Fruit fly (Drosophila melanogaster) whole organism, prepupa: ENCODE measurements around the gene CG11791.

Source experiments
- Blimp-1 ChIP-seq: fragments of 200-800 bp; sonication (Bioruptor generic); optimal IDR thresholded peaks from 3 replicates; lab custom pipeline; 2017; ENCODE audit warnings: missing biosample characterization, missing genetic modification characterization, mild to moderate bottlenecking, moderate library complexity, missing genetic modification reagents
- CG10631 ChIP-seq: fragments of 200-800 bp; sonication (Bioruptor generic); optimal IDR thresholded peaks from 2 replicates; lab custom pipeline; 2016; ENCODE audit warnings: missing biosample characterization, missing genetic modification characterization
- CG10669 ChIP-seq: fragments of 200-800 bp; sonication (Bioruptor generic); optimal IDR thresholded peaks from 3 replicates; lab custom pipeline; 2018; ENCODE audit warnings: missing biosample characterization, mild to moderate bottlenecking, missing genetic modification characterization, moderate library complexity
- CG11294 ChIP-seq: fragments of 200-800 bp; sonication (Bioruptor generic); IDR thresholded peaks from 2 replicates; pipeline ENCODE4 v1.3.6; 2022; ENCODE audit warnings: missing biosample characterization, missing genetic modification characterization
- CG11762 ChIP-seq: fragments of 200-800 bp; sonication (Bioruptor generic); optimal IDR thresholded peaks from 3 replicates; lab custom pipeline; 2016; ENCODE audit warnings: missing biosample characterization, missing genetic modification characterization; ENCODE audit not compliant: insufficient read depth
- CG11902 ChIP-seq: fragments of 200-800 bp; sonication (Bioruptor generic); optimal IDR thresholded peaks from 3 replicates; lab custom pipeline; 2016; ENCODE audit warnings: missing biosample characterization, missing genetic modification characterization
- CG15336 ChIP-seq: fragments of 200-800 bp; sonication (Bioruptor generic); IDR thresholded peaks from 2 replicates; pipeline ENCODE4 v1.3.6; 2022; ENCODE audit warnings: missing biosample characterization, missing genetic modification characterization
- CG16779 ChIP-seq: fragments of 200-800 bp; sonication (Bioruptor generic); optimal IDR thresholded peaks from 3 replicates; lab custom pipeline; 2017; ENCODE audit warnings: missing biosample characterization, mild to moderate bottlenecking, missing genetic modification characterization
- CG3032 ChIP-seq: fragments of 200-800 bp; optimal IDR thresholded peaks from 2 replicates; lab custom pipeline; 2019; ENCODE audit warnings: missing biosample characterization, mild to moderate bottlenecking, missing genetic modification characterization, moderate library complexity
- CG31627 ChIP-seq: fragments of 200-800 bp; sonication (Bioruptor generic); optimal IDR thresholded peaks from 3 replicates; lab custom pipeline; 2016; ENCODE audit warnings: missing biosample characterization, missing genetic modification characterization
- CG32006 ChIP-seq: fragments of 200-800 bp; sonication (Bioruptor generic); optimal IDR thresholded peaks from 3 replicates; lab custom pipeline; 2017; ENCODE audit warnings: missing biosample characterization, mild to moderate bottlenecking, missing genetic modification characterization
- CG34406 ChIP-seq: fragments of 200-800 bp; sonication (Bioruptor generic); optimal IDR thresholded peaks from 3 replicates; lab custom pipeline; 2016; ENCODE audit warnings: missing biosample characterization, missing genetic modification characterization
- CG3919 ChIP-seq: fragments of 200-800 bp; sonication (Bioruptor generic); optimal IDR thresholded peaks from 3 replicates; lab custom pipeline; 2016; ENCODE audit warnings: missing biosample characterization, missing genetic modification characterization
- CG4318 ChIP-seq: fragments of 200-800 bp; sonication (Bioruptor generic); optimal IDR thresholded peaks from 3 replicates; lab custom pipeline; 2017; ENCODE audit warnings: missing biosample characterization, mild to moderate bottlenecking, missing genetic modification characterization
- CG6163 ChIP-seq: fragments of 200-800 bp; sonication (Bioruptor generic); IDR thresholded peaks from 3 replicates; pipeline ENCODE4 v1.3.6; 2022; ENCODE audit warnings: missing biosample characterization, missing genetic modification characterization
- CG6792 ChIP-seq: fragments of 200-800 bp; sonication (Bioruptor generic); optimal IDR thresholded peaks from 3 replicates; lab custom pipeline; 2016; ENCODE audit warnings: missing biosample characterization, missing genetic modification characterization
- CG7368 ChIP-seq: fragments of 200-800 bp; sonication (Bioruptor generic); optimal IDR thresholded peaks from 3 replicates; lab custom pipeline; 2016; ENCODE audit warnings: missing biosample characterization, missing genetic modification characterization
- CG8119 ChIP-seq: fragments of 200-800 bp; sonication (Bioruptor generic); IDR thresholded peaks from 3 replicates; pipeline ENCODE4 v1.3.6; 2022; ENCODE audit warnings: missing biosample characterization, missing genetic modification characterization
- CG8319 ChIP-seq: fragments of 200-800 bp; sonication (Bioruptor generic); optimal IDR thresholded peaks from 3 replicates; lab custom pipeline; 2016; ENCODE audit warnings: missing biosample characterization, missing genetic modification characterization
- CG8632 ChIP-seq: fragments of 200-800 bp; sonication (Bioruptor generic); optimal IDR thresholded peaks from 3 replicates; lab custom pipeline; 2016; ENCODE audit warnings: missing biosample characterization, missing genetic modification characterization
- CG9139 ChIP-seq: fragments of 200-800 bp; sonication (Bioruptor generic); optimal IDR thresholded peaks from 3 replicates; lab custom pipeline; 2017; ENCODE audit warnings: missing biosample characterization, mild to moderate bottlenecking, missing genetic modification characterization
- Eip78C ChIP-seq: fragments of 200-800 bp; sonication (Bioruptor generic); peaks from one replicate; lab custom pipeline; 2016; ENCODE audit warnings: missing biosample characterization, missing genetic modification characterization
- Eip93F ChIP-seq: fragments of 200-800 bp; sonication (Bioruptor generic); optimal IDR thresholded peaks from 2 replicates; lab custom pipeline; 2016; ENCODE audit warnings: missing biosample characterization, mild to moderate bottlenecking, missing genetic modification characterization
- Ets21C ChIP-seq: fragments of 200-800 bp; sonication (Bioruptor generic); optimal IDR thresholded peaks from 3 replicates; lab custom pipeline; 2016; ENCODE audit warnings: missing biosample characterization, missing genetic modification characterization
- Ets96B ChIP-seq: fragments of 200-800 bp; optimal IDR thresholded peaks from 2 replicates; lab custom pipeline; 2019; ENCODE audit warnings: missing biosample characterization, mild to moderate bottlenecking, missing genetic modification characterization, moderate library complexity
- Hr38 ChIP-seq: sonication (Bioruptor generic); optimal IDR thresholded peaks from 2 replicates; lab custom pipeline; 2016; ENCODE audit warnings: missing biosample characterization, missing genetic modification characterization
- Hr4 ChIP-seq: fragments of 200-800 bp; sonication (Bioruptor generic); optimal IDR thresholded peaks from 3 replicates; lab custom pipeline; 2016; ENCODE audit warnings: missing biosample characterization, missing genetic modification characterization
- Lpt ChIP-seq: fragments of 200-800 bp; sonication (Bioruptor generic); optimal IDR thresholded peaks from 3 replicates; lab custom pipeline; 2016; ENCODE audit warnings: missing biosample characterization, missing genetic modification characterization
- Met ChIP-seq: fragments of 200-800 bp; sonication (Bioruptor generic); optimal IDR thresholded peaks from 3 replicates; lab custom pipeline; 2016; ENCODE audit warnings: missing biosample characterization, missing genetic modification characterization
- OdsH ChIP-seq: fragments of 200-800 bp; sonication (Bioruptor generic); optimal IDR thresholded peaks from 3 replicates; lab custom pipeline; 2016; ENCODE audit warnings: missing biosample characterization, missing genetic modification characterization
- Sox102F ChIP-seq: fragments of 200-800 bp; sonication (Bioruptor generic); optimal IDR thresholded peaks from 2 replicates; lab custom pipeline; 2016; ENCODE audit warnings: missing biosample characterization, mild to moderate bottlenecking, missing genetic modification characterization
- Sox14 ChIP-seq: fragments of 200-800 bp; sonication (Bioruptor generic); optimal IDR thresholded peaks from 3 replicates; lab custom pipeline; 2016; ENCODE audit warnings: missing biosample characterization, missing genetic modification characterization
- Sox15 ChIP-seq: fragments of 200-800 bp; sonication (Bioruptor generic); optimal IDR thresholded peaks from 3 replicates; lab custom pipeline; 2016; ENCODE audit warnings: missing biosample characterization, missing genetic modification characterization
- acj6 ChIP-seq: fragments of 200-800 bp; sonication (Bioruptor generic); optimal IDR thresholded peaks from 3 replicates; lab custom pipeline; 2016; ENCODE audit warnings: missing biosample characterization, missing genetic modification characterization
- cyc ChIP-seq: fragments of 200-800 bp; sonication (Bioruptor generic); optimal IDR thresholded peaks from 3 replicates; lab custom pipeline; 2016; ENCODE audit warnings: missing biosample characterization, missing genetic modification characterization
- eg ChIP-seq: fragments of 200-800 bp; sonication (Bioruptor generic); IDR thresholded peaks from 3 replicates; pipeline ENCODE4 v1.3.6; 2022; ENCODE audit warnings: missing biosample characterization, missing genetic modification characterization
- esn ChIP-seq: fragments of 200-800 bp; sonication (Bioruptor generic); optimal IDR thresholded peaks from 2 replicates; lab custom pipeline; 2016; ENCODE audit warnings: missing biosample characterization, mild to moderate bottlenecking, missing genetic modification characterization, moderate library complexity
- fd59A ChIP-seq: fragments of 200-800 bp; sonication (Bioruptor generic); optimal IDR thresholded peaks from 2 replicates; lab custom pipeline; 2017; ENCODE audit warnings: missing biosample characterization, mild to moderate bottlenecking, missing genetic modification characterization, missing genetic modification reagents
- fd85E ChIP-seq: fragments of 200-800 bp; sonication (Bioruptor generic); optimal IDR thresholded peaks from 3 replicates; lab custom pipeline; 2016; ENCODE audit warnings: missing biosample characterization, missing genetic modification characterization
- fkh ChIP-seq: fragments of 200-800 bp; sonication (Bioruptor generic); optimal IDR thresholded peaks from 3 replicates; lab custom pipeline; 2017; ENCODE audit warnings: missing biosample characterization, mild to moderate bottlenecking, missing genetic modification characterization, moderate library complexity
- lz ChIP-seq: fragments of 200-800 bp; sonication (Bioruptor generic); optimal IDR thresholded peaks from 3 replicates; lab custom pipeline; 2016; ENCODE audit warnings: missing biosample characterization, missing genetic modification characterization
- net ChIP-seq: fragments of 200-800 bp; sonication (Bioruptor generic); optimal IDR thresholded peaks from 3 replicates; lab custom pipeline; 2016; ENCODE audit warnings: missing biosample characterization, missing genetic modification characterization
- salr ChIP-seq, 2 experiments: fragments of 200-800 bp; sonication (Bioruptor generic); optimal IDR thresholded peaks; 3 replicates each; lab custom pipeline; 2016 to 2018; ENCODE audit warnings: missing biosample characterization in 2 of 2, missing genetic modification characterization in 2 of 2, mild to moderate bottlenecking in 1 of 2
- spab ChIP-seq: fragments of 200-800 bp; sonication (Bioruptor generic); optimal IDR thresholded peaks from 2 replicates; lab custom pipeline; 2017; ENCODE audit warnings: missing biosample characterization, mild to moderate bottlenecking, missing genetic modification characterization, missing genetic modification reagents
- svp ChIP-seq: fragments of 200-800 bp; sonication (Bioruptor generic); peaks from one replicate; lab custom pipeline; 2016; ENCODE audit warnings: missing biosample characterization, missing genetic modification characterization
- topi ChIP-seq: fragments of 200-800 bp; sonication (Bioruptor generic); optimal IDR thresholded peaks from 3 replicates; lab custom pipeline; 2016; ENCODE audit warnings: missing biosample characterization, missing genetic modification characterization
- vri ChIP-seq: fragments of 200-800 bp; sonication (Bioruptor generic); optimal IDR thresholded peaks from 3 replicates; lab custom pipeline; 2016; ENCODE audit warnings: missing biosample characterization, mild to moderate bottlenecking, missing genetic modification characterization

Gene CG11791

dm6 chr3R:25004763-25005162, 44.7 kb upstream of the CG11791 start (continued):
- peak; percentile 39 for TF ChIP-seq net
- TF ChIP-seq svp (GFP tag; lab: Kevin White, UChicago): peak; percentile 50
- peak; percentile 6 for TF ChIP-seq CG34406 (GFP tag; lab: Kevin White, UChicago)
- no peak for TF ChIP-seq CG11902 (GFP tag; lab: Kevin White, UChicago)

- TF ChIP-seq CG8632 (GFP tag; lab: Kevin White, UChicago) (no peak), CG15336 (no peak)
Measured at dm6 chr3R:25005748-25006147, 43.7 kb upstream of the CG11791 start.

DNA sequence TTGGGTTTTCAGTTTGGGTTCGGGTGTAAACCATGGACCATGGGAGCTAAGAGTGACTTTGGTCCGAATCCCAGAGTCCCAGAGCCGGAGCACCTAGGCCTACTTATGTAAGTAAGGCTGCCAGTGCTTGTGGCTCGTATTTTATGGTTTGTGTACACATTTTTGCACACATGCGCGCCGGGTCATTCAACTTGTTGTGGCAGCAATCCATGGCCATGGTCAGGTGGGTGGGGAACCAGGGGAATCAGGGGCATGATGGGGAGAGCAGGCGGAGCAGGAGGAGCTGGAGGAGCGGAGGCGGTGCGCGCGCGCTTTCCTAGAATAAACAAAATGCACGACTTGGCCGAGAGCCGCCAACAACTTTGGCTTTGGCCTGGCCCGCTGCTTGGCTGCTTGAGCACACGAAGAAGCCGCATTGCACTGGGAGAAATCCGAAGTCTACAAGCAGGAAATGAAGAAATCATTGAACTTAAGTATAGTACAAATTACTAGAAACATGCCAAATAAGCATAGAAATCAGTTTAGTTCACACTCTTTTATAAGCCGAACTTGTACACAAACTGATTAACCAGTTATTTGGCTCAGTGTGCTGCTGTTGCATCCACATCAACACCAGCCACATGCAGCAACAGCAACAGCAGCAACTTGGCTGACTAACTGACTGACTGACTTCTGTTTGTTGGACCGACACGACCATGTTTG, 39.5 kb upstream of the CG11791 start:
- peak; percentile 79 for TF ChIP-seq CG16779 (tag; lab: Kevin White, UChicago)
- peak; percentile 84 for TF ChIP-seq CG10669 (GFP tag; lab: Kevin White, UChicago)
- peak; percentile 89 for TF ChIP-seq Lpt (GFP tag; lab: Kevin White, UChicago)
- TF ChIP-seq CG31627 (GFP tag; lab: Kevin White, UChicago): peak; percentile 57
- peak; percentile 74 for TF ChIP-seq CG7368 (GFP tag; lab: Kevin White, UChicago)
- peak; percentile 94 for TF ChIP-seq CG3919
- peak; percentile 85 for TF ChIP-seq net
- peak; percentile 93 for TF ChIP-seq Hr4 (GFP tag; lab: Kevin White, UChicago)
- peak; percentile 74 for TF ChIP-seq lz (GFP tag; lab: Kevin White, UChicago)
- TF ChIP-seq esn (GFP tag; lab: Kevin White, UChicago): no peak
- peak; percentile 87 for TF ChIP-seq CG3032 (tag; lab: Kevin White, UChicago)
- peak; percentile 88 for TF ChIP-seq Sox14 (GFP tag; lab: Kevin White, UChicago)
- TF ChIP-seq CG32006 (GFP tag; lab: Kevin White, UChicago): peak; percentile 95
- no peak for TF ChIP-seq Eip93F (GFP tag; lab: Kevin White, UChicago)
- TF ChIP-seq CG6792 (GFP tag; lab: Kevin White, UChicago): peak; percentile 79
- TF ChIP-seq Sox15 (GFP tag; lab: Kevin White, UChicago): peak; percentile 52
- TF ChIP-seq spab: peak; percentile 85
- TF ChIP-seq CG11294 (GFP tag; lab: Robert Waterston, UW): peak; percentile 82
- TF ChIP-seq CG9139: peak; percentile 71
- peak; percentile 84 for TF ChIP-seq CG11762 (GFP tag; lab: Kevin White, UChicago)
- peak; percentile 69 for TF ChIP-seq Met
- TF ChIP-seq salr (GFP tag; optimal IDR thresholded peaks at IDR 0.05; lab: Kevin White, UChicago): peak; percentile 82 to 88
- TF ChIP-seq Ets96B: peak; percentile 85
- peak; percentile 34 for TF ChIP-seq Blimp-1 (GFP tag; lab: Kevin White, UChicago)
- TF ChIP-seq CG8319 (GFP tag; lab: Kevin White, UChicago): peak; percentile 33
- peak; percentile 85 for TF ChIP-seq CG10631 (GFP tag; lab: Kevin White, UChicago)
- TF ChIP-seq acj6: peak; percentile 83
- TF ChIP-seq topi: peak; percentile 69
- TF ChIP-seq Eip78C (GFP tag; lab: Kevin White, UChicago): peak; percentile 95
- peak; percentile 57 for TF ChIP-seq Sox102F (GFP tag; lab: Kevin White, UChicago)
- TF ChIP-seq fkh (GFP tag; lab: Kevin White, UChicago): no peak
- TF ChIP-seq Hr38 (GFP tag; lab: Kevin White, UChicago): peak; percentile 20
- TF ChIP-seq cyc (GFP tag; lab: Kevin White, UChicago): peak; percentile 68
- peak; percentile 84 for TF ChIP-seq OdsH (GFP tag; lab: Kevin White, UChicago)
- TF ChIP-seq vri (GFP tag; lab: Kevin White, UChicago): no peak
- TF ChIP-seq Ets21C: peak; percentile 37
- peak; percentile 44 for TF ChIP-seq CG11902 (GFP tag; lab: Kevin White, UChicago)
- TF ChIP-seq CG34406 (GFP tag; lab: Kevin White, UChicago): peak; percentile 67
- peak; percentile 95 for TF ChIP-seq CG8119 (GFP tag; lab: Robert Waterston, UW)
- peak; percentile 94 for TF ChIP-seq eg (GFP tag; lab: Robert Waterston, UW)
- TF ChIP-seq fd85E (GFP tag; lab: Kevin White, UChicago): no peak
- TF ChIP-seq CG6163 (GFP tag; lab: Robert Waterston, UW): peak; percentile 95
- TF ChIP-seq CG4318: peak; percentile 89
- TF ChIP-seq fd59A: peak; percentile 85
